Fruit fly (Drosophila melanogaster) whole organism, pupa: Measurements from ENCODE around the gene Eip78C.

Source experiments
- CG12605 ChIP-seq: fragments of 200-800 bp; sonication (Bioruptor generic); IDR thresholded peaks from 2 replicates; pipeline ENCODE4 v1.3.6; 2022; ENCODE audit warnings: missing biosample characterization, missing genetic modification characterization
- CG4496 ChIP-seq: fragments of 200-800 bp; sonication (Bioruptor generic); IDR thresholded peaks from 3 replicates; pipeline ENCODE4 v1.3.6; 2022; ENCODE audit warnings: missing biosample characterization, missing genetic modification characterization
- CG9948 ChIP-seq: fragments of 200-800 bp; sonication (Bioruptor generic); optimal IDR thresholded peaks from 2 replicates; lab custom pipeline; 2018; ENCODE audit warnings: missing biosample characterization, mild to moderate bottlenecking, missing genetic modification characterization, moderate library complexity
- Pif1A ChIP-seq: fragments of 200-800 bp; sonication (Bioruptor generic); optimal IDR thresholded peaks from 3 replicates; lab custom pipeline; 2016; ENCODE audit warnings: missing biosample characterization, missing genetic modification characterization

DNA sequence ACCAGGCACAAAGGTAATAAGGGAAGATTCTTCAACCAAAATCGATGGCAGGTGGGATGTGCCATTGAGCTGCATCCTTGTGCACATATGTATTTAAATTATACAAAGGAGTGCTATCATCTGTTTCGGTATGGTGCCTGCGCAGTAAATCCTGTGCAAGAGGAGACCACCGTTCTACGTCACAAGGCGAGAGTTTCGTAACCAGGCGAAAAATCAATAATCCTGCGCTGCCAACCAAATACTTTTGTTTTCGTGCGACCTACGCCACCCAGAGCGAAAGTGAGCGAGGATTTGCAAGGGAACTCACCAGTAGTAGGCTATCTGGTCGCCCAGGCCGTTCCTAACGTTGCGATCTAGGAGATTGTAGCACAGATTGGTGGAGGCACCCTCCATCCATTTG is 52.8 kb downstream of the Eip78C start:
- no peak for TF ChIP-seq CG9948
- no peak for TF ChIP-seq CG4496 (GFP tag; lab: Robert Waterston, UW)
- no peak for TF ChIP-seq CG12605
- no peak for TF ChIP-seq Pif1A
